Worm (Caenorhabditis elegans): ENCODE data around the gene F29B9.11.

DNA sequence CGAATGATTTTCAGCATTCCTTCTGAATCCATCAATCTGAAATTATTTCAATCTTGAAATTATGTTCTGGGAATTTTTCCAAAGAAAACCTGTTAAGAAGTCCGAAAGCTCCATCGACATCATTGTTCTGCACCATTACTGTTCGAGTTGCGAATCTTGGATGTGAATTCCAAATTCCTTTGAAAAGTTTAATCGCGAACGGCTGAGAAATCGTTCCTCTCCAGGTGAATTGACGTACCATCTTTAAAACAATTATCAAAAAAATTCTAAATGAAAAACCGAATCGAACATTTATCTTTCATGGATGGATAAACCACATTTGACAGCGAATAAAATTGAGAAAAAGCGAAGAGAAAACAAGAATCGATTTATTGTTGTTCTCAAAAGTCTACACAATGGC, 724 bp downstream of the F29B9.11 start, which contains the start of gene mrps-21:
- no peak for TF ChIP-seq sox-4 (tag; optimal IDR thresholded peaks at IDR 0.05)
- no peak for TF ChIP-seq elt-3 (tag; optimal IDR thresholded peaks at IDR 0.05)
- TF ChIP-seq nhr-28 (tag; optimal IDR thresholded peaks at IDR 0.05) = no peak
- no peak for TF ChIP-seq lin-15B (tag; optimal IDR thresholded peaks at IDR 0.05)
- TF ChIP-seq lin-14 (GFP tag; optimal IDR thresholded peaks at IDR 0.05) = no peak
- TF ChIP-seq lsy-2 (tag; optimal IDR thresholded peaks at IDR 0.05) = no peak
- peak; percentile 25 for TF ChIP-seq nhr-71 (tag; optimal IDR thresholded peaks at IDR 0.05)
- TF ChIP-seq snpc-4 (tag; optimal IDR thresholded peaks at IDR 0.05) = no peak
- no peak for TF ChIP-seq pqm-1 (tag; optimal IDR thresholded peaks at IDR 0.05)
- TF ChIP-seq ama-1 (optimal IDR thresholded peaks at IDR 0.05) = peak; percentile 13
- no peak for TF ChIP-seq hlh-4 (tag; optimal IDR thresholded peaks at IDR 0.05)
- no peak for TF ChIP-seq nhr-237 (tag; optimal IDR thresholded peaks at IDR 0.05)
- no peak for TF ChIP-seq tbx-2 (tag; optimal IDR thresholded peaks at IDR 0.05)

All from whole organism, L1 larva.